Worm (Caenorhabditis elegans) whole organism, late embryonic: ENCODE results near the gene R07E5.11.

Experiments
- C08G9.2 ChIP-seq: sonication (generic microtip); optimal IDR thresholded peaks from 2 replicates; lab custom pipeline; 2016; ENCODE audit warnings: mild to moderate bottlenecking, missing genetic modification characterization, moderate library complexity, missing compliant biosample characterization
- C38D4.7 ChIP-seq: fragments of 200-800 bp; sonication (Bioruptor generic); optimal IDR thresholded peaks from 2 replicates; lab custom pipeline; 2018; ENCODE audit warnings: mild to moderate bottlenecking, missing genetic modification characterization, moderate library complexity, missing compliant biosample characterization
- K09A11.1 ChIP-seq: sonication (generic microtip); optimal IDR thresholded peaks from 2 replicates; lab custom pipeline; 2017; ENCODE audit warnings: antibody characterized with exemption, mild to moderate bottlenecking, missing genetic modification characterization, missing compliant biosample characterization; ENCODE audit not compliant: insufficient read depth
- T23F11.4 ChIP-seq: fragments of 200-800 bp; sonication (Bioruptor generic); optimal IDR thresholded peaks from 2 replicates; lab custom pipeline; 2018; ENCODE audit warnings: mild to moderate bottlenecking, missing genetic modification characterization, missing compliant biosample characterization
- Y22D7AL.16 ChIP-seq: sonication (generic microtip); optimal IDR thresholded peaks from 2 replicates; lab custom pipeline; 2016; ENCODE audit warnings: missing genetic modification characterization, missing compliant biosample characterization
- ceh-14 ChIP-seq: sonication (generic microtip); optimal IDR thresholded peaks from 2 replicates; lab custom pipeline; 2016; ENCODE audit warnings: missing genotype, missing genetic modification characterization, missing compliant biosample characterization
- ceh-18 ChIP-seq: sonication (generic microtip); optimal IDR thresholded peaks from 2 replicates; lab custom pipeline; 2016; ENCODE audit warnings: missing genetic modification characterization, missing compliant biosample characterization
- ceh-2 ChIP-seq: sonication (generic microtip); optimal IDR thresholded peaks from 2 replicates; lab custom pipeline; 2016; ENCODE audit warnings: missing genotype, missing genetic modification characterization, missing compliant biosample characterization
- ceh-24 ChIP-seq: sonication (generic microtip); optimal IDR thresholded peaks from 2 replicates; lab custom pipeline; 2016; ENCODE audit warnings: mild to moderate bottlenecking, missing genetic modification characterization, missing compliant biosample characterization
- ceh-31 ChIP-seq: sonication (generic microtip); optimal IDR thresholded peaks from 2 replicates; lab custom pipeline; 2016; ENCODE audit warnings: missing genetic modification characterization, missing compliant biosample characterization
- ceh-34 ChIP-seq: sonication (generic microtip); optimal IDR thresholded peaks from 2 replicates; lab custom pipeline; 2016; ENCODE audit warnings: mild to moderate bottlenecking, missing genetic modification characterization, missing compliant biosample characterization
- ceh-9 ChIP-seq: sonication (generic microtip); optimal IDR thresholded peaks from 2 replicates; lab custom pipeline; 2016; ENCODE audit warnings: mild to moderate bottlenecking, missing genetic modification characterization, inconsistent platforms, missing compliant biosample characterization
- che-1 ChIP-seq: sonication (generic microtip); optimal IDR thresholded peaks from 2 replicates; lab custom pipeline; 2016; ENCODE audit warnings: mild to moderate bottlenecking, missing genetic modification characterization, missing compliant biosample characterization
- elt-4 ChIP-seq: sonication (generic microtip); optimal IDR thresholded peaks from 2 replicates; lab custom pipeline; 2016; ENCODE audit warnings: missing genetic modification characterization, missing compliant biosample characterization
- ets-4 ChIP-seq: sonication (generic microtip); optimal IDR thresholded peaks from 2 replicates; lab custom pipeline; 2016; ENCODE audit warnings: missing genetic modification characterization, missing compliant biosample characterization
- fax-1 ChIP-seq: sonication (generic microtip); optimal IDR thresholded peaks from 2 replicates; lab custom pipeline; 2016; ENCODE audit warnings: missing genotype, missing genetic modification characterization, missing compliant biosample characterization
- fkh-6 ChIP-seq: sonication (generic microtip); optimal IDR thresholded peaks from 2 replicates; lab custom pipeline; 2016; ENCODE audit warnings: missing genetic modification characterization, missing compliant biosample characterization
- gmeb-2 ChIP-seq: sonication (generic microtip); optimal IDR thresholded peaks from 2 replicates; lab custom pipeline; 2016; ENCODE audit warnings: missing genetic modification characterization, inconsistent platforms, missing compliant biosample characterization
- hlh-6 ChIP-seq: sonication (generic microtip); optimal IDR thresholded peaks from 2 replicates; lab custom pipeline; 2016; ENCODE audit warnings: missing genotype, missing genetic modification characterization, missing compliant biosample characterization
- hlh-8 ChIP-seq: sonication (generic microtip); optimal IDR thresholded peaks from 2 replicates; lab custom pipeline; 2016; ENCODE audit warnings: missing genotype, missing genetic modification characterization, missing compliant biosample characterization
- lim-6 ChIP-seq: sonication (generic microtip); optimal IDR thresholded peaks from 2 replicates; lab custom pipeline; 2016; ENCODE audit warnings: missing genetic modification characterization, missing compliant biosample characterization
- mec-3 ChIP-seq: sonication (generic microtip); optimal IDR thresholded peaks from 2 replicates; lab custom pipeline; 2016; ENCODE audit warnings: borderline replicate concordance, missing genetic modification characterization, missing compliant biosample characterization
- nfya-1 ChIP-seq: sonication (generic microtip); optimal IDR thresholded peaks from 2 replicates; lab custom pipeline; 2017; ENCODE audit warnings: missing genetic modification characterization, mild to moderate bottlenecking, missing compliant biosample characterization, antibody characterized with exemption, moderate library complexity
- nhr-11 ChIP-seq: fragments of 150-350 bp; optimal IDR thresholded peaks from 2 replicates; lab custom pipeline; 2014; ENCODE audit warnings: missing biosample characterization, missing genetic modification characterization
- npax-4 ChIP-seq: sonication (generic microtip); optimal IDR thresholded peaks from 2 replicates; lab custom pipeline; 2016; ENCODE audit warnings: missing genetic modification characterization, missing compliant biosample characterization
- pag-3 ChIP-seq: sonication (generic microtip); optimal IDR thresholded peaks from 2 replicates; lab custom pipeline; 2016; ENCODE audit warnings: missing compliant biosample characterization, missing genetic modification characterization, borderline replicate concordance
- pha-4 ChIP-seq: fragments of 150-350 bp; optimal IDR thresholded peaks from 2 replicates; lab custom pipeline; 2018; ENCODE audit warnings: missing biosample characterization, missing genetic modification reagents, missing genetic modification characterization
- pqm-1 ChIP-seq: sonication (generic microtip); optimal IDR thresholded peaks from 2 replicates; lab custom pipeline; 2016; ENCODE audit warnings: missing genetic modification characterization, missing compliant biosample characterization
- pros-1 ChIP-seq: fragments of 150-350 bp; optimal IDR thresholded peaks from 2 replicates; lab custom pipeline; 2014; ENCODE audit warnings: missing biosample characterization, missing genetic modification reagents, missing genetic modification characterization
- ref-2 ChIP-seq: sonication (generic microtip); optimal IDR thresholded peaks from 2 replicates; lab custom pipeline; 2016; ENCODE audit warnings: missing genetic modification characterization, missing compliant biosample characterization
- sox-4 ChIP-seq: sonication (generic microtip); optimal IDR thresholded peaks from 2 replicates; lab custom pipeline; 2017; ENCODE audit warnings: mild to moderate bottlenecking, missing genetic modification characterization, inconsistent platforms, missing compliant biosample characterization
- tbx-2 ChIP-seq: sonication (generic microtip); optimal IDR thresholded peaks from 2 replicates; lab custom pipeline; 2016; ENCODE audit warnings: missing genetic modification characterization, missing compliant biosample characterization
- unc-42 ChIP-seq: sonication (generic microtip); optimal IDR thresholded peaks from 2 replicates; lab custom pipeline; 2016; ENCODE audit warnings: missing genotype, missing genetic modification characterization, missing compliant biosample characterization
- unc-86 ChIP-seq: sonication (generic microtip); optimal IDR thresholded peaks from 2 replicates; lab custom pipeline; 2016; ENCODE audit warnings: missing genetic modification characterization, missing compliant biosample characterization

R07E5.11 gene

ce11 chrIII:4453301-4453700, 38.3 kb upstream of the R07E5.11 start:
- TF ChIP-seq ceh-14 (tag; lab: Kevin White, UChicago) (no peak), Y22D7AL.16 (tag; lab: Kevin White, UChicago) (no peak), nhr-11 (tag; lab: Kevin White, UChicago) (no peak), pag-3 (tag; lab: Kevin White, UChicago) (no peak), nfya-1 (tag; lab: Kevin White, UChicago) (peak; percentile 91), pha-4 (tag; lab: Kevin White, UChicago) (no peak), ets-4 (tag; lab: Kevin White, UChicago) (no peak)

ce11 chrIII:4452749-4453148, 37.7 kb upstream of the R07E5.11 start:
- TF ChIP-seq pqm-1 (tag; lab: Kevin White, UChicago): no peak
- TF ChIP-seq ceh-31 (tag; lab: Kevin White, UChicago): peak; percentile 66
- TF ChIP-seq che-1 (tag; lab: Kevin White, UChicago): no peak

ce11 chrIII:4450773-4451423, 35.9 kb upstream of the R07E5.11 start:
- TF ChIP-seq ceh-24 (tag; lab: Kevin White, UChicago): no peak
- no peak for TF ChIP-seq mec-3 (tag; lab: Kevin White, UChicago)
- TF ChIP-seq pha-4 (tag; lab: Kevin White, UChicago): no peak
- TF ChIP-seq fkh-6 (tag; lab: Kevin White, UChicago): peak; percentile 40
- no peak for TF ChIP-seq sox-4 (tag; lab: Kevin White, UChicago)
- no peak for TF ChIP-seq unc-86 (tag; lab: Kevin White, UChicago)
- no peak for TF ChIP-seq ceh-34 (tag; lab: Kevin White, UChicago)
- TF ChIP-seq lim-6: no peak
- TF ChIP-seq hlh-6 (tag; lab: Kevin White, UChicago): no peak
- TF ChIP-seq nfya-1 (tag; lab: Kevin White, UChicago): peak; percentile 66
- TF ChIP-seq ceh-31 (tag; lab: Kevin White, UChicago): peak; percentile 79
- no peak for TF ChIP-seq C38D4.7 (GFP tag; lab: Kevin White, UChicago)
- no peak for TF ChIP-seq gmeb-2 (tag; lab: Kevin White, UChicago)
- peak; percentile 11 for TF ChIP-seq tbx-2
- no peak for TF ChIP-seq C08G9.2 (tag; lab: Kevin White, UChicago)
- no peak for TF ChIP-seq T23F11.4 (GFP tag; lab: Kevin White, UChicago)
- TF ChIP-seq Y22D7AL.16 (tag; lab: Kevin White, UChicago): no peak
- TF ChIP-seq fax-1 (tag; lab: Kevin White, UChicago): no peak
- no peak for TF ChIP-seq K09A11.1 (tag; lab: Kevin White, UChicago)
- TF ChIP-seq unc-42 (tag; lab: Kevin White, UChicago): no peak

- no peak for TF ChIP-seq hlh-8 (tag; lab: Kevin White, UChicago)
- no peak for TF ChIP-seq C08G9.2 (tag; lab: Kevin White, UChicago)
- no peak for TF ChIP-seq ceh-2 (tag; lab: Kevin White, UChicago)
- no peak for TF ChIP-seq pros-1 (tag; lab: Kevin White, UChicago)
- no peak for TF ChIP-seq elt-4 (tag; lab: Kevin White, UChicago)
- no peak for TF ChIP-seq ceh-18 (tag; lab: Kevin White, UChicago)
- TF ChIP-seq ceh-9: no peak
- TF ChIP-seq ref-2 (tag; lab: Kevin White, UChicago): no peak
- no peak for TF ChIP-seq npax-4 (tag; lab: Kevin White, UChicago)
- TF ChIP-seq T23F11.4 (GFP tag; lab: Kevin White, UChicago): no peak
Observed at ce11 chrIII:4449893-4450579, 35.0 kb upstream of the R07E5.11 start, which contains the start of gene ceh-43. Gene ceh-43 (minus strand): TSS chrIII:4449943.
